Worm (Caenorhabditis elegans): ENCODE results near the gene fbxa-115.

The fbxa-115 gene

ce11 chrV:20186579-20186978 lies 5.4 kb downstream of the fbxa-115 start, which contains the start of gene srz-16:
srz-16 (minus strand) TSS chrV:20186679.
- TF ChIP-seq T22C8.4 (GFP tag; IDR thresholded peaks at IDR 0.05) (no peak), tab-1 (GFP tag; IDR thresholded peaks at IDR 0.05) (no peak), flt-1 (GFP tag; IDR thresholded peaks at IDR 0.05) (no peak), ref-1 (GFP tag; conservative IDR thresholded peaks at IDR 0.05) (no peak), med-1 (GFP tag; optimal IDR thresholded peaks at IDR 0.05; ENCODE audit: insufficient read depth) (no peak), ztf-23 (GFP tag; IDR thresholded peaks at IDR 0.05) (no peak), cog-1 (tag; optimal IDR thresholded peaks at IDR 0.05) (no peak), klf-2 (GFP tag; conservative IDR thresholded peaks at IDR 0.05) (no peak), ztf-29 (GFP tag; IDR thresholded peaks at IDR 0.05) (no peak)

- TF ChIP-seq T22C8.4 (GFP tag; IDR thresholded peaks at IDR 0.05) (no peak), ref-1 (GFP tag; conservative IDR thresholded peaks at IDR 0.05) (no peak), klf-2 (GFP tag; conservative IDR thresholded peaks at IDR 0.05) (no peak), ztf-23 (GFP tag; IDR thresholded peaks at IDR 0.05) (no peak), med-1 (GFP tag; optimal IDR thresholded peaks at IDR 0.05; ENCODE audit: insufficient read depth) (no peak), tab-1 (GFP tag; IDR thresholded peaks at IDR 0.05) (no peak), flt-1 (GFP tag; IDR thresholded peaks at IDR 0.05) (no peak), ztf-29 (GFP tag; IDR thresholded peaks at IDR 0.05) (no peak), cog-1 (tag; optimal IDR thresholded peaks at IDR 0.05) (no peak)
These were observed 9.6 kb downstream of the fbxa-115 start for ce11 chrV:20182311-20182710.

ce11 chrV:20171941-20172340 lies 20.0 kb downstream of the fbxa-115 start, which contains the start of gene srw-39:
srw-39 (minus strand) TSS chrV:20172041.
- TF ChIP-seq ztf-29 (GFP tag; IDR thresholded peaks at IDR 0.05) (no peak), tab-1 (GFP tag; IDR thresholded peaks at IDR 0.05) (no peak), ztf-23 (GFP tag; IDR thresholded peaks at IDR 0.05) (no peak), flt-1 (GFP tag; IDR thresholded peaks at IDR 0.05) (no peak), ref-1 (GFP tag; conservative IDR thresholded peaks at IDR 0.05) (no peak), med-1 (GFP tag; optimal IDR thresholded peaks at IDR 0.05; ENCODE audit: insufficient read depth) (no peak), T22C8.4 (GFP tag; IDR thresholded peaks at IDR 0.05) (no peak), cog-1 (tag; optimal IDR thresholded peaks at IDR 0.05) (no peak), klf-2 (GFP tag; conservative IDR thresholded peaks at IDR 0.05) (no peak)

ce11 chrV:20165808-20166207 lies 26.1 kb downstream of the fbxa-115 start:
- TF ChIP-seq flt-1 (GFP tag; IDR thresholded peaks at IDR 0.05) (no peak), cog-1 (tag; optimal IDR thresholded peaks at IDR 0.05) (no peak), med-1 (GFP tag; optimal IDR thresholded peaks at IDR 0.05; ENCODE audit: insufficient read depth) (no peak), ztf-29 (GFP tag; IDR thresholded peaks at IDR 0.05) (no peak), ref-1 (GFP tag; conservative IDR thresholded peaks at IDR 0.05) (no peak), klf-2 (GFP tag; conservative IDR thresholded peaks at IDR 0.05) (no peak), T22C8.4 (GFP tag; IDR thresholded peaks at IDR 0.05) (no peak), tab-1 (GFP tag; IDR thresholded peaks at IDR 0.05) (no peak), ztf-23 (GFP tag; IDR thresholded peaks at IDR 0.05) (no peak)

- TF ChIP-seq flt-1 (GFP tag; IDR thresholded peaks at IDR 0.05), result no peak
- TF ChIP-seq ztf-29 (GFP tag; IDR thresholded peaks at IDR 0.05), result no peak
- no peak for TF ChIP-seq cog-1 (tag; optimal IDR thresholded peaks at IDR 0.05)
- TF ChIP-seq med-1 (GFP tag; optimal IDR thresholded peaks at IDR 0.05; ENCODE audit: insufficient read depth), result no peak
- TF ChIP-seq ref-1 (GFP tag; conservative IDR thresholded peaks at IDR 0.05), result no peak
- TF ChIP-seq ztf-23 (GFP tag; IDR thresholded peaks at IDR 0.05), result no peak
- no peak for TF ChIP-seq T22C8.4 (GFP tag; IDR thresholded peaks at IDR 0.05)
- TF ChIP-seq tab-1 (GFP tag; IDR thresholded peaks at IDR 0.05), result no peak
- no peak for TF ChIP-seq klf-2 (GFP tag; conservative IDR thresholded peaks at IDR 0.05)
These were observed 27.7 kb downstream of the fbxa-115 start, which contains the start of gene F19B2.5 for ce11 chrV:20164059-20164892. F19B2.5 (minus strand) TSS chrV:20164165.

ce11 chrV:20163105-20163449 lies 28.9 kb downstream of the fbxa-115 start:
- TF ChIP-seq klf-2 (GFP tag; conservative IDR thresholded peaks at IDR 0.05), result no peak
- TF ChIP-seq ztf-23 (GFP tag; IDR thresholded peaks at IDR 0.05), result no peak
- TF ChIP-seq tab-1 (GFP tag; IDR thresholded peaks at IDR 0.05), result no peak
- no peak for TF ChIP-seq flt-1 (GFP tag; IDR thresholded peaks at IDR 0.05)
- no peak for TF ChIP-seq ztf-29 (GFP tag; IDR thresholded peaks at IDR 0.05)
- no peak for TF ChIP-seq cog-1 (tag; optimal IDR thresholded peaks at IDR 0.05)
- TF ChIP-seq ref-1 (GFP tag; conservative IDR thresholded peaks at IDR 0.05), result no peak
- no peak for TF ChIP-seq med-1 (GFP tag; optimal IDR thresholded peaks at IDR 0.05; ENCODE audit: insufficient read depth)
- no peak for TF ChIP-seq T22C8.4 (GFP tag; IDR thresholded peaks at IDR 0.05)

- no peak for TF ChIP-seq med-1 (GFP tag; optimal IDR thresholded peaks at IDR 0.05; ENCODE audit: insufficient read depth)
- TF ChIP-seq tab-1 (GFP tag; IDR thresholded peaks at IDR 0.05), result no peak
- no peak for TF ChIP-seq ztf-23 (GFP tag; IDR thresholded peaks at IDR 0.05)
- TF ChIP-seq cog-1 (tag; optimal IDR thresholded peaks at IDR 0.05), result no peak
- TF ChIP-seq ref-1 (GFP tag; conservative IDR thresholded peaks at IDR 0.05), result no peak
- TF ChIP-seq T22C8.4 (GFP tag; IDR thresholded peaks at IDR 0.05), result no peak
These were observed 29.5 kb downstream of the fbxa-115 start for ce11 chrV:20162290-20163104.

ce11 chrV:20161781-20162289 lies 30.1 kb downstream of the fbxa-115 start:
- TF ChIP-seq med-1 (GFP tag; optimal IDR thresholded peaks at IDR 0.05; ENCODE audit: insufficient read depth) (no peak), flt-1 (GFP tag; IDR thresholded peaks at IDR 0.05) (no peak), T22C8.4 (GFP tag; IDR thresholded peaks at IDR 0.05) (no peak), tab-1 (GFP tag; IDR thresholded peaks at IDR 0.05) (no peak), ref-1 (GFP tag; conservative IDR thresholded peaks at IDR 0.05) (no peak), ztf-29 (GFP tag; IDR thresholded peaks at IDR 0.05) (no peak), klf-2 (GFP tag; conservative IDR thresholded peaks at IDR 0.05) (no peak), ztf-23 (GFP tag; IDR thresholded peaks at IDR 0.05) (no peak), cog-1 (tag; optimal IDR thresholded peaks at IDR 0.05) (no peak)

All from whole organism, midembryonic.